Worm (Caenorhabditis elegans): ENCODE results near the gene C10B5.3.

The C10B5.3 gene

ce11 chrV:8603272-8603671, 15.3 kb upstream of the C10B5.3 start, which contains the start of gene F41E6.5 (continued):
- TF ChIP-seq dmd-9 (GFP tag; IDR thresholded peaks at IDR 0.05) (no peak), hlh-11 (tag; optimal IDR thresholded peaks at IDR 0.05) (peak; percentile 66), lin-15B (tag; optimal IDR thresholded peaks at IDR 0.05) (no peak), mxl-2 (GFP tag; conservative IDR thresholded peaks at IDR 0.05) (no peak), saeg-2 (GFP tag; IDR thresholded peaks at IDR 0.05) (no peak), nhr-111 (GFP tag; optimal IDR thresholded peaks at IDR 0.05) (no peak), ces-1 (GFP tag; optimal IDR thresholded peaks at IDR 0.05) (no peak), Y105C5A.15 (GFP tag; IDR thresholded peaks at IDR 0.05) (no peak), nhr-76 (tag; optimal IDR thresholded peaks at IDR 0.05) (no peak), egl-27 (tag; optimal IDR thresholded peaks at IDR 0.05) (no peak), ctbp-1 (GFP tag; IDR thresholded peaks at IDR 0.05) (no peak), Y75B8A.6 (GFP tag; IDR thresholded peaks at IDR 0.05) (no peak), dpl-1 (GFP tag; optimal IDR thresholded peaks at IDR 0.05) (no peak), rbr-2 (tag; optimal IDR thresholded peaks at IDR 0.05) (no peak), aha-1 (tag) (no peak), aly-2 (tag; optimal IDR thresholded peaks at IDR 0.05) (no peak), tra-1 (GFP tag; IDR thresholded peaks at IDR 0.05) (no peak), dve-1 (tag; optimal IDR thresholded peaks at IDR 0.05; ENCODE audit: insufficient read depth) (peak; percentile 73), zfp-2 (tag; optimal IDR thresholded peaks at IDR 0.05) (no peak), snpc-4 (tag; optimal IDR thresholded peaks at IDR 0.05) (no peak), zip-11 (GFP tag; IDR thresholded peaks at IDR 0.05) (no peak), arid-1 (GFP tag; conservative IDR thresholded peaks at IDR 0.05) (no peak), lsy-2 (tag; optimal IDR thresholded peaks at IDR 0.05) (no peak), F26F4.8 (GFP tag; conservative IDR thresholded peaks at IDR 0.05) (no peak), daf-16 (GFP tag; optimal IDR thresholded peaks at IDR 0.05) (no peak), daf-16 (tag; optimal IDR thresholded peaks at IDR 0.05) (peak; percentile 90), F49E8.2 (tag; optimal IDR thresholded peaks at IDR 0.05; ENCODE audit: borderline replicate concordance) (no peak), egl-43 (GFP tag; IDR thresholded peaks at IDR 0.05) (no peak), zip-2 (tag; optimal IDR thresholded peaks at IDR 0.05) (no peak), lir-3 (tag; optimal IDR thresholded peaks at IDR 0.05) (no peak), gei-8 (GFP tag; optimal IDR thresholded peaks at IDR 0.05) (no peak), skn-1 (tag; optimal IDR thresholded peaks at IDR 0.05) (no peak), hmg-1.1 (GFP tag; IDR thresholded peaks at IDR 0.05) (no peak), lim-7 (GFP tag; IDR thresholded peaks at IDR 0.05) (no peak), zfp-3 (GFP tag; conservative IDR thresholded peaks at IDR 0.05) (no peak), lin-29 (GFP tag; IDR thresholded peaks at IDR 0.05) (no peak), fkh-10 (GFP tag; optimal IDR thresholded peaks at IDR 0.05) (no peak), hif-1 (tag; optimal IDR thresholded peaks at IDR 0.05) (peak in 1 of 2 experiments; percentile 18), mdl-1 (tag; optimal IDR thresholded peaks at IDR 0.05) (peak in 1 of 2 experiments; percentile 79), php-3 (GFP tag; IDR thresholded peaks at IDR 0.05) (no peak), Y5F2A.4 (GFP tag; optimal IDR thresholded peaks at IDR 0.05) (no peak), ceh-20 (GFP tag; IDR thresholded peaks at IDR 0.05) (no peak), ceh-32 (tag; optimal IDR thresholded peaks at IDR 0.05; ENCODE audit: poor library complexity) (no peak), tag-97 (GFP tag; IDR thresholded peaks at IDR 0.05) (no peak), ama-1 (optimal IDR thresholded peaks at IDR 0.05) (no peak)

All from whole organism, L4 larva.